Worm (Caenorhabditis elegans) whole organism, mixed stage, embryonic: ENCODE results near the gene gst-44.

ENCODE experiments used
- M03D4.4 ChIP-seq: sonication (generic microtip); optimal IDR thresholded peaks from 2 replicates; lab custom pipeline; 2017; ENCODE audit warnings: mild to moderate bottlenecking, missing genetic modification characterization, missing compliant biosample characterization
- bed-3 ChIP-seq: fragments of 200-800 bp; sonication (Bioruptor generic); optimal IDR thresholded peaks from 3 replicates; lab custom pipeline; 2018; ENCODE audit warnings: mild to moderate bottlenecking, missing genetic modification characterization, moderate library complexity, missing compliant biosample characterization
- blmp-1 ChIP-seq: fragments of 150-350 bp; optimal IDR thresholded peaks from 2 replicates; lab custom pipeline; 2014; ENCODE audit warnings: missing biosample characterization, missing genetic modification characterization
- ceh-39 ChIP-seq: fragments of 150-350 bp; optimal IDR thresholded peaks from 2 replicates; lab custom pipeline; 2014; ENCODE audit warnings: missing biosample characterization, missing genetic modification characterization
- ceh-43 ChIP-seq: fragments of 200-800 bp; sonication (Bioruptor generic); optimal IDR thresholded peaks from 2 replicates; lab custom pipeline; 2018; ENCODE audit warnings: mild to moderate bottlenecking, missing genetic modification characterization, moderate library complexity, missing compliant biosample characterization
- ceh-83 ChIP-seq: fragments of 200-800 bp; sonication (Bioruptor generic); optimal IDR thresholded peaks from 2 replicates; lab custom pipeline; 2018; ENCODE audit warnings: mild to moderate bottlenecking, missing genetic modification characterization, missing compliant biosample characterization
- ces-1 ChIP-seq: fragments of 150-350 bp; optimal IDR thresholded peaks from 2 replicates; lab custom pipeline; 2014; ENCODE audit warnings: missing biosample characterization, missing genetic modification reagents, missing genetic modification characterization
- cnd-1 ChIP-seq: fragments of 200-800 bp; sonication (Bioruptor generic); optimal IDR thresholded peaks from 2 replicates; lab custom pipeline; 2018; ENCODE audit warnings: mild to moderate bottlenecking, missing genetic modification characterization, missing compliant biosample characterization
- drap-1 ChIP-seq: fragments of 200-800 bp; sonication (Bioruptor generic); optimal IDR thresholded peaks from 3 replicates; lab custom pipeline; 2018; ENCODE audit warnings: mild to moderate bottlenecking, missing genetic modification characterization, missing compliant biosample characterization
- elt-1 ChIP-seq: sonication (generic microtip); optimal IDR thresholded peaks from 2 replicates; lab custom pipeline; 2017; ENCODE audit warnings: missing genetic modification characterization, mild to moderate bottlenecking, missing compliant biosample characterization, antibody characterized with exemption, moderate library complexity, borderline replicate concordance; ENCODE audit not compliant: insufficient read depth
- elt-3 ChIP-seq: fragments of 150-350 bp; optimal IDR thresholded peaks from 2 replicates; lab custom pipeline; 2014; ENCODE audit warnings: missing biosample characterization, missing genetic modification characterization
- flh-1 ChIP-seq: fragments of 200-800 bp; sonication (Bioruptor generic); optimal IDR thresholded peaks from 2 replicates; lab custom pipeline; 2018; ENCODE audit warnings: mild to moderate bottlenecking, missing genetic modification characterization, moderate library complexity, missing compliant biosample characterization
- ham-2 ChIP-seq: fragments of 200-800 bp; sonication (Bioruptor generic); optimal IDR thresholded peaks from 2 replicates; lab custom pipeline; 2018; ENCODE audit warnings: mild to moderate bottlenecking, missing genetic modification characterization, missing compliant biosample characterization
- hlh-1 ChIP-seq: fragments of 150-350 bp; optimal IDR thresholded peaks from 2 replicates; lab custom pipeline; 2014; ENCODE audit warnings: missing biosample characterization, missing genetic modification reagents, missing genetic modification characterization
- lin-13 ChIP-seq: fragments of 150-350 bp; optimal IDR thresholded peaks from 2 replicates; lab custom pipeline; 2014; ENCODE audit warnings: missing biosample characterization, missing genetic modification characterization
- lsy-2 ChIP-seq: fragments of 150-350 bp; optimal IDR thresholded peaks from 2 replicates; lab custom pipeline; 2014; ENCODE audit warnings: missing biosample characterization, missing genetic modification characterization
- mab-5 ChIP-seq: fragments of 150-350 bp; optimal IDR thresholded peaks from 2 replicates; lab custom pipeline; 2014; ENCODE audit warnings: missing biosample characterization, missing genetic modification characterization
- mep-1 ChIP-seq: fragments of 150-350 bp; optimal IDR thresholded peaks from 2 replicates; lab custom pipeline; 2017; ENCODE audit warnings: missing biosample characterization, missing genetic modification reagents, missing genetic modification characterization, inconsistent platforms
- mls-2 ChIP-seq: sonication (generic microtip); optimal IDR thresholded peaks from 2 replicates; lab custom pipeline; 2016; ENCODE audit warnings: mild to moderate bottlenecking, missing genetic modification characterization, moderate library complexity, missing compliant biosample characterization
- nhr-12 ChIP-seq: fragments of 150-350 bp; optimal IDR thresholded peaks from 2 replicates; lab custom pipeline; 2014; ENCODE audit warnings: missing biosample characterization, missing genetic modification characterization
- nhr-2 ChIP-seq: fragments of 150-350 bp; optimal IDR thresholded peaks from 2 replicates; lab custom pipeline; 2014; ENCODE audit warnings: missing biosample characterization, missing genetic modification characterization
- nhr-237 ChIP-seq: fragments of 150-350 bp; optimal IDR thresholded peaks from 2 replicates; lab custom pipeline; 2014; ENCODE audit warnings: missing biosample characterization, missing genetic modification characterization
- nhr-28 ChIP-seq: fragments of 150-350 bp; optimal IDR thresholded peaks from 2 replicates; lab custom pipeline; 2014; ENCODE audit warnings: missing biosample characterization, missing genetic modification characterization
- nhr-76 ChIP-seq: sonication (generic microtip); optimal IDR thresholded peaks from 2 replicates; lab custom pipeline; 2017; ENCODE audit warnings: missing biosample characterization, missing genetic modification characterization
- pha-4 ChIP-seq: fragments of 150-350 bp; optimal IDR thresholded peaks from 2 replicates; lab custom pipeline; 2018; ENCODE audit warnings: missing biosample characterization, missing genetic modification reagents, missing genetic modification characterization
- sem-2 ChIP-seq: fragments of 200-800 bp; sonication (Bioruptor generic); optimal IDR thresholded peaks from 2 replicates; lab custom pipeline; 2018; ENCODE audit warnings: mild to moderate bottlenecking, missing genetic modification characterization, missing compliant biosample characterization
- snpc-4 ChIP-seq: fragments of 150-350 bp; optimal IDR thresholded peaks from 2 replicates; lab custom pipeline; 2014; ENCODE audit warnings: missing biosample characterization, missing genetic modification characterization
- sptf-1 ChIP-seq: sonication (generic microtip); optimal IDR thresholded peaks from 2 replicates; lab custom pipeline; 2017; ENCODE audit warnings: mild to moderate bottlenecking, missing genetic modification characterization, moderate library complexity, missing compliant biosample characterization
- tbx-8 ChIP-seq: fragments of 200-800 bp; sonication (Bioruptor generic); optimal IDR thresholded peaks from 2 replicates; lab custom pipeline; 2018; ENCODE audit warnings: mild to moderate bottlenecking, missing genetic modification characterization, moderate library complexity, missing compliant biosample characterization
- unc-120 ChIP-seq: sonication (generic microtip); optimal IDR thresholded peaks from 2 replicates; lab custom pipeline; 2017; ENCODE audit warnings: missing genetic modification characterization, missing compliant biosample characterization; ENCODE audit not compliant: poor library complexity, severe bottlenecking
- unc-39 ChIP-seq: fragments of 150-350 bp; optimal IDR thresholded peaks from 2 replicates; lab custom pipeline; 2014; ENCODE audit warnings: missing biosample characterization, missing genetic modification characterization
- unc-62 ChIP-seq: fragments of 150-350 bp; optimal IDR thresholded peaks from 2 replicates; lab custom pipeline; 2014; ENCODE audit warnings: missing biosample characterization, missing genetic modification reagents, missing genetic modification characterization
- zip-8 ChIP-seq: fragments of 150-350 bp; optimal IDR thresholded peaks from 2 replicates; lab custom pipeline; 2014; ENCODE audit warnings: missing biosample characterization, missing genetic modification characterization
- ztf-11 ChIP-seq: fragments of 150-350 bp; optimal IDR thresholded peaks from 2 replicates; lab custom pipeline; 2014; ENCODE audit warnings: missing biosample characterization, missing genetic modification characterization

The gst-44 gene

ce11 chrV:16393728-16394127, 3.0 kb downstream of the gst-44 start, which contains the start of gene srd-63:
Gene srd-63, minus strand, starts transcription at chrV:16393828.
- TF ChIP-seq hlh-1 (tag; lab: Kevin White, UChicago), result no peak
- TF ChIP-seq drap-1 (GFP tag; lab: Kevin White, UChicago), result no peak
- TF ChIP-seq mab-5 (tag; lab: Kevin White, UChicago), result no peak
- TF ChIP-seq ceh-39 (tag; lab: Kevin White, UChicago), result no peak
- TF ChIP-seq ham-2 (GFP tag; lab: Kevin White, UChicago), result no peak
- TF ChIP-seq unc-120 (tag; lab: Kevin White, UChicago), result no peak
- no peak for TF ChIP-seq ceh-43 (GFP tag; lab: Kevin White, UChicago)
- no peak for TF ChIP-seq nhr-76 (tag; lab: Kevin White, UChicago)
- TF ChIP-seq unc-39, result no peak

- TF ChIP-seq zip-8 (tag; lab: Kevin White, UChicago) (no peak), nhr-28 (tag; lab: Kevin White, UChicago) (no peak), mab-5 (tag; lab: Kevin White, UChicago) (no peak), ztf-11 (tag; lab: Kevin White, UChicago) (no peak), hlh-1 (tag; lab: Kevin White, UChicago) (no peak), unc-62 (GFP tag; lab: Kevin White, UChicago) (no peak), sem-2 (GFP tag; lab: Kevin White, UChicago) (no peak), blmp-1 (tag; lab: Kevin White, UChicago) (no peak), bed-3 (GFP tag; lab: Kevin White, UChicago) (no peak), pha-4 (tag; lab: Kevin White, UChicago) (no peak), sptf-1 (tag; lab: Kevin White, UChicago) (no peak)
Observed at ce11 chrV:16395131-16395530, 4.4 kb downstream of the gst-44 start, which contains the start of gene F13A7.11. Gene F13A7.11, minus strand, starts transcription at chrV:16395304.

ce11 chrV:16395739-16396138, 5.0 kb downstream of the gst-44 start, which contains the start of gene F13A7.12:
Gene F13A7.12, plus strand, starts transcription at chrV:16396039.
- TF ChIP-seq nhr-12 (tag; lab: Kevin White, UChicago) (no peak), tbx-8 (GFP tag; lab: Kevin White, UChicago) (no peak), sem-2 (GFP tag; lab: Kevin White, UChicago) (no peak), unc-62 (GFP tag; lab: Kevin White, UChicago) (no peak), nhr-237 (no peak), snpc-4 (tag; lab: Kevin White, UChicago) (no peak), unc-39 (no peak), nhr-2 (no peak), mls-2 (tag; lab: Kevin White, UChicago) (no peak), mep-1 (tag; lab: Kevin White, UChicago) (no peak), sptf-1 (tag; lab: Kevin White, UChicago) (no peak), drap-1 (GFP tag; lab: Kevin White, UChicago) (no peak), zip-8 (tag; lab: Kevin White, UChicago) (no peak), ztf-11 (tag; lab: Kevin White, UChicago) (no peak), ham-2 (GFP tag; lab: Kevin White, UChicago) (no peak), unc-120 (tag; lab: Kevin White, UChicago) (no peak), ceh-83 (GFP tag; lab: Kevin White, UChicago) (no peak), flh-1 (GFP tag; lab: Kevin White, UChicago) (no peak), elt-3 (no peak), lsy-2 (tag; lab: Kevin White, UChicago) (no peak)
- TF ChIP-seq, all 35 proteins: peak for 0

DNA sequence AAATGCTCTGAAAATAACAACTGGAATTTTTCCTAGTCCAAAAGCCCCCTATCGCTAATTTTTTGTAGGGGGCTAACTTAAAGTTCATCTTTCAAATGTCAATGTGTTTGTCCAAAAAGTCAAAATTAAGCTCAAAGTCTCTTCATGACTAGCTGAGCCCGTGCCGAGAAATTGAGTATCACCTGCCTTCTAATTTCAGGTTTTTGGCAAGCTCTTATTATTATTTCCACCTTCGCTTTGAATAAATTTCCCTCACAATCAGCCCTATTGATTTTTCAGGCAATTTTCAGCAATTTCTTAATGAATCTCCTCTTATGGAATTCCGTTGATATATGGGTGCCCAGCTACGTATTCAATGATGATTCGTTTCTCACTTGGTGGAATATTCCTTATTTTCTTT, 8.7 kb downstream of the gst-44 start, which contains the start of gene sre-36:
Gene sre-36 (plus strand): TSS at position 301 of the 400 bp plus-strand sequence.
- TF ChIP-seq ceh-83 (GFP tag; lab: Kevin White, UChicago), result no peak
- TF ChIP-seq zip-8 (tag; lab: Kevin White, UChicago), result no peak
- TF ChIP-seq cnd-1, result no peak
- TF ChIP-seq, all 35 proteins: peak for 0

ce11 chrV:16401519-16401918, 10.8 kb downstream of the gst-44 start, which contains the start of gene F13A7.14:
Gene F13A7.14, plus strand, starts transcription at chrV:16401891.
- peak; percentile 17 for TF ChIP-seq mep-1 (tag; lab: Kevin White, UChicago)
- no peak for TF ChIP-seq nhr-76 (tag; lab: Kevin White, UChicago)
- TF ChIP-seq nhr-28 (tag; lab: Kevin White, UChicago), result no peak
- no peak for TF ChIP-seq zip-8 (tag; lab: Kevin White, UChicago)
- peak; percentile 22 for TF ChIP-seq lin-13 (tag; lab: Kevin White, UChicago)
- TF ChIP-seq tbx-8 (GFP tag; lab: Kevin White, UChicago), result no peak
- no peak for TF ChIP-seq snpc-4 (tag; lab: Kevin White, UChicago)
- TF ChIP-seq blmp-1 (tag; lab: Kevin White, UChicago), result no peak
- no peak for TF ChIP-seq unc-120 (tag; lab: Kevin White, UChicago)
- peak; percentile 47 for TF ChIP-seq nhr-237
- TF ChIP-seq elt-1 (tag; lab: Kevin White, UChicago), result no peak
- no peak for TF ChIP-seq nhr-2
- TF ChIP-seq nhr-12 (tag; lab: Kevin White, UChicago), result no peak
- TF ChIP-seq lsy-2 (tag; lab: Kevin White, UChicago), result peak; percentile 59
- TF ChIP-seq ces-1 (GFP tag; lab: Kevin White, UChicago), result peak; percentile 52
- no peak for TF ChIP-seq M03D4.4
- no peak for TF ChIP-seq flh-1 (GFP tag; lab: Kevin White, UChicago)
- TF ChIP-seq bed-3 (GFP tag; lab: Kevin White, UChicago), result no peak
- TF ChIP-seq ceh-43 (GFP tag; lab: Kevin White, UChicago), result peak; percentile 21
- TF ChIP-seq sptf-1 (tag; lab: Kevin White, UChicago), result peak; percentile 38
